Worm (Caenorhabditis elegans) whole organism, young adult: ENCODE measurements around the gene srg-39.

Source experiments
- F49E8.2 ChIP-seq: sonication (generic microtip); optimal IDR thresholded peaks from 3 replicates; lab custom pipeline; 2017; ENCODE audit warnings: missing genetic modification characterization, mild to moderate bottlenecking, missing compliant biosample characterization, antibody characterized with exemption, moderate library complexity; ENCODE audit not compliant: insufficient read depth
- ama-1 ChIP-seq, 3 experiments: fragments of 150-350 bp in 1 of 3; sonication (generic microtip) in 2 of 3; optimal IDR thresholded peaks; 2 replicates each; lab custom pipeline; 2014 to 2018; ENCODE audit warnings: missing biosample characterization in 2 of 3, missing genetic modification characterization in 2 of 3, missing genetic modification reagents in 2 of 3
- atf-7 ChIP-seq: sonication (generic microtip); optimal IDR thresholded peaks from 2 replicates; lab custom pipeline; 2017; ENCODE audit warnings: mild to moderate bottlenecking, missing genetic modification characterization, missing compliant biosample characterization
- efl-1 ChIP-seq: fragments of 150-350 bp; optimal IDR thresholded peaks from 2 replicates; lab custom pipeline; 2014; ENCODE audit warnings: missing biosample characterization, missing genetic modification reagents, missing genetic modification characterization
- ets-4 ChIP-seq: fragments of 200-800 bp; sonication (Bioruptor generic); optimal IDR thresholded peaks from 2 replicates; lab custom pipeline; 2018; ENCODE audit warnings: mild to moderate bottlenecking, missing genetic modification characterization, missing compliant biosample characterization
- gei-17 ChIP-seq: fragments of 200-800 bp; sonication (Bioruptor generic); optimal IDR thresholded peaks from 2 replicates; lab custom pipeline; 2018; ENCODE audit warnings: mild to moderate bottlenecking, missing genetic modification characterization, missing compliant biosample characterization
- snpc-4 ChIP-seq, 5 experiments: fragments of 150-350 bp in 1 of 5; sonication (generic microtip) in 4 of 5; optimal IDR thresholded peaks; 2 replicates each; lab custom pipeline; 2014 to 2018; ENCODE audit warnings: missing genetic modification characterization in 5 of 5, missing biosample characterization in 3 of 5, antibody characterized with exemption in 2 of 5, mild to moderate bottlenecking in 2 of 5, missing compliant biosample characterization in 2 of 5, missing genotype in 2 of 5, moderate library complexity in 2 of 5, missing genetic modification reagents in 1 of 5
- unc-130 ChIP-seq: sonication (generic microtip); optimal IDR thresholded peaks from 2 replicates; lab custom pipeline; 2016; ENCODE audit warnings: missing genetic modification reagents, missing genetic modification characterization, missing compliant biosample characterization

ce11 chrV:11140326-11140725, 11.9 kb downstream of the srg-39 start:
- no peak for TF ChIP-seq F49E8.2 (tag; lab: Kevin White, UChicago)
- TF ChIP-seq unc-130 = no peak
- TF ChIP-seq snpc-4 (GFP tag; optimal IDR thresholded peaks at IDR 0.05; lab: Kevin White, UChicago) = no peak
- no peak for TF ChIP-seq snpc-4 (tag; optimal IDR thresholded peaks at IDR 0.05; lab: Kevin White, UChicago)
- TF ChIP-seq ets-4 (GFP tag; lab: Kevin White, UChicago) = no peak
- TF ChIP-seq gei-17 (GFP tag; lab: Kevin White, UChicago) = no peak
- TF ChIP-seq ama-1 (optimal IDR thresholded peaks at IDR 0.05; lab: Kevin White, UChicago) = no peak
- no peak for TF ChIP-seq ama-1 (GFP tag; optimal IDR thresholded peaks at IDR 0.05; lab: Kevin White, UChicago)
- TF ChIP-seq atf-7 (tag; lab: Kevin White, UChicago) = no peak
- no peak for TF ChIP-seq efl-1
